Worm (Caenorhabditis elegans) whole organism, late embryonic: Measurements from ENCODE around the gene fbxb-104.
"Not testable (repeated sequence)": the region's sequence is repeated elsewhere in the genome, so short reads cannot be mapped to it uniquely, and the experiment has no call there.

Experiments
- F13H6.1 ChIP-seq: sonication (generic microtip); optimal IDR thresholded peaks from 2 replicates; lab custom pipeline; 2016; ENCODE audit warnings: missing genetic modification characterization, missing compliant biosample characterization
- T23F11.4 ChIP-seq: fragments of 200-800 bp; sonication (Bioruptor generic); optimal IDR thresholded peaks from 2 replicates; lab custom pipeline; 2018; ENCODE audit warnings: mild to moderate bottlenecking, missing genetic modification characterization, missing compliant biosample characterization
- ahr-1 ChIP-seq: sonication (generic microtip); optimal IDR thresholded peaks from 2 replicates; lab custom pipeline; 2016; ENCODE audit warnings: missing genetic modification characterization, missing compliant biosample characterization
- ceh-14 ChIP-seq: sonication (generic microtip); optimal IDR thresholded peaks from 2 replicates; lab custom pipeline; 2016; ENCODE audit warnings: missing genotype, missing genetic modification characterization, missing compliant biosample characterization
- ceh-2 ChIP-seq: sonication (generic microtip); optimal IDR thresholded peaks from 2 replicates; lab custom pipeline; 2016; ENCODE audit warnings: missing genotype, missing genetic modification characterization, missing compliant biosample characterization
- ceh-22 ChIP-seq: sonication (generic microtip); optimal IDR thresholded peaks from 2 replicates; lab custom pipeline; 2017; ENCODE audit warnings: missing biosample characterization, missing genetic modification characterization
- ceh-24 ChIP-seq: sonication (generic microtip); optimal IDR thresholded peaks from 2 replicates; lab custom pipeline; 2016; ENCODE audit warnings: mild to moderate bottlenecking, missing genetic modification characterization, missing compliant biosample characterization
- ceh-31 ChIP-seq: sonication (generic microtip); optimal IDR thresholded peaks from 2 replicates; lab custom pipeline; 2016; ENCODE audit warnings: missing genetic modification characterization, missing compliant biosample characterization
- ceh-34 ChIP-seq: sonication (generic microtip); optimal IDR thresholded peaks from 2 replicates; lab custom pipeline; 2016; ENCODE audit warnings: mild to moderate bottlenecking, missing genetic modification characterization, missing compliant biosample characterization
- ceh-45 ChIP-seq: fragments of 200-800 bp; sonication (Bioruptor generic); IDR thresholded peaks from 2 replicates; pipeline ENCODE4 v1.3.6; 2022; ENCODE audit warnings: missing genetic modification reagents, missing genetic modification characterization, missing compliant biosample characterization
- ceh-9 ChIP-seq: sonication (generic microtip); optimal IDR thresholded peaks from 2 replicates; lab custom pipeline; 2016; ENCODE audit warnings: mild to moderate bottlenecking, missing genetic modification characterization, inconsistent platforms, missing compliant biosample characterization
- dmd-4 ChIP-seq: sonication (generic microtip); optimal IDR thresholded peaks from 2 replicates; lab custom pipeline; 2016; ENCODE audit warnings: borderline replicate concordance, missing genetic modification characterization, missing compliant biosample characterization
- dve-1 ChIP-seq: sonication (generic microtip); optimal IDR thresholded peaks from 2 replicates; lab custom pipeline; 2017; ENCODE audit warnings: antibody characterized with exemption, mild to moderate bottlenecking, missing genetic modification characterization, missing compliant biosample characterization
- eyg-1 ChIP-seq: sonication (generic microtip); optimal IDR thresholded peaks from 2 replicates; lab custom pipeline; 2016; ENCODE audit warnings: missing genotype, missing genetic modification characterization, missing compliant biosample characterization
- fax-1 ChIP-seq: sonication (generic microtip); optimal IDR thresholded peaks from 2 replicates; lab custom pipeline; 2016; ENCODE audit warnings: missing genotype, missing genetic modification characterization, missing compliant biosample characterization
- fkh-10 ChIP-seq: fragments of 150-350 bp; optimal IDR thresholded peaks from 2 replicates; lab custom pipeline; 2014; ENCODE audit warnings: missing biosample characterization, missing genetic modification reagents, missing genetic modification characterization
- lim-6 ChIP-seq: sonication (generic microtip); optimal IDR thresholded peaks from 2 replicates; lab custom pipeline; 2016; ENCODE audit warnings: missing genetic modification characterization, missing compliant biosample characterization
- madf-2 ChIP-seq: sonication (generic microtip); optimal IDR thresholded peaks from 2 replicates; lab custom pipeline; 2017; ENCODE audit warnings: missing genetic modification characterization, missing compliant biosample characterization
- nfya-1 ChIP-seq: sonication (generic microtip); optimal IDR thresholded peaks from 2 replicates; lab custom pipeline; 2017; ENCODE audit warnings: missing genetic modification characterization, mild to moderate bottlenecking, missing compliant biosample characterization, antibody characterized with exemption, moderate library complexity
- nhr-11 ChIP-seq: fragments of 150-350 bp; optimal IDR thresholded peaks from 2 replicates; lab custom pipeline; 2014; ENCODE audit warnings: missing biosample characterization, missing genetic modification characterization
- nhr-232 ChIP-seq: sonication (generic microtip); optimal IDR thresholded peaks from 2 replicates; lab custom pipeline; 2016; ENCODE audit warnings: missing genetic modification characterization, missing compliant biosample characterization
- npax-4 ChIP-seq: sonication (generic microtip); optimal IDR thresholded peaks from 2 replicates; lab custom pipeline; 2016; ENCODE audit warnings: missing genetic modification characterization, missing compliant biosample characterization
- pag-3 ChIP-seq: sonication (generic microtip); optimal IDR thresholded peaks from 2 replicates; lab custom pipeline; 2016; ENCODE audit warnings: missing compliant biosample characterization, missing genetic modification characterization, borderline replicate concordance
- pat-9 ChIP-seq: fragments of 200-800 bp; sonication (Bioruptor generic); optimal IDR thresholded peaks from 2 replicates; lab custom pipeline; 2018; ENCODE audit warnings: mild to moderate bottlenecking, missing genetic modification characterization, moderate library complexity, missing compliant biosample characterization
- pax-1 ChIP-seq: fragments of 150-350 bp; optimal IDR thresholded peaks from 2 replicates; lab custom pipeline; 2014; ENCODE audit warnings: missing biosample characterization, missing genetic modification characterization
- pha-2 ChIP-seq: sonication (generic microtip); optimal IDR thresholded peaks from 2 replicates; lab custom pipeline; 2017; ENCODE audit warnings: mild to moderate bottlenecking, missing genetic modification characterization, missing compliant biosample characterization
- pha-4 ChIP-seq: fragments of 150-350 bp; optimal IDR thresholded peaks from 2 replicates; lab custom pipeline; 2018; ENCODE audit warnings: missing biosample characterization, missing genetic modification reagents, missing genetic modification characterization
- pqm-1 ChIP-seq: sonication (generic microtip); optimal IDR thresholded peaks from 2 replicates; lab custom pipeline; 2016; ENCODE audit warnings: missing genetic modification characterization, missing compliant biosample characterization
- ref-2 ChIP-seq: sonication (generic microtip); optimal IDR thresholded peaks from 2 replicates; lab custom pipeline; 2016; ENCODE audit warnings: missing genetic modification characterization, missing compliant biosample characterization
- rnt-1 ChIP-seq: sonication (generic microtip); optimal IDR thresholded peaks from 2 replicates; lab custom pipeline; 2016; ENCODE audit warnings: missing genetic modification characterization, missing compliant biosample characterization
- tbx-2 ChIP-seq: sonication (generic microtip); optimal IDR thresholded peaks from 2 replicates; lab custom pipeline; 2016; ENCODE audit warnings: missing genetic modification characterization, missing compliant biosample characterization
- unc-42 ChIP-seq: sonication (generic microtip); optimal IDR thresholded peaks from 2 replicates; lab custom pipeline; 2016; ENCODE audit warnings: missing genotype, missing genetic modification characterization, missing compliant biosample characterization
- unc-86 ChIP-seq: sonication (generic microtip); optimal IDR thresholded peaks from 2 replicates; lab custom pipeline; 2016; ENCODE audit warnings: missing genetic modification characterization, missing compliant biosample characterization

The fbxb-104 gene

DNA sequence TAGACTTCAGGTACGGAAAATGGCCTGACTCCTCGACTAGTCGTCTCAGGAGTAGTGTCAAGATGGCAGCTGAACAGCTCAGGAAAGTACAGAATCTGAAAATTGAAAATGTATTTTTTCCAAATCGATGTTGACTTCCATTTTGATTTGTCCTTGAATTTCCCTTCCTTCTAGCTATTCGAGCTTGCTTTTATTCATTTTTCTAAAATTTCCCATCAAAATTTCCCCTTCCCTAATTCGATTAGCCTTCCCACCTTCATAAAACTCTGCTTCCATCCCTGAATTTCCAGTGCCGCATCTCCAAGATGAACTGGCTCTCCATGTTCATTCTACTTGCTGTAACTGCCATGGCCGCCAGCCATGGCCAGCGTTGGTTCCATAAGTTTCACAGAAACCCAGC, 4.3 kb downstream of the fbxb-104 start, which contains the start of gene Y49F6B.6:
Gene Y49F6B.6 (plus strand): TSS at position 301 of the 400 bp plus-strand sequence.
- TF ChIP-seq lim-6 (no peak), madf-2 (tag; lab: Kevin White, UChicago) (no peak), ceh-31 (no peak), unc-42 (no peak), ceh-14 (tag; lab: Kevin White, UChicago) (no peak), nhr-232 (tag; lab: Kevin White, UChicago) (no peak), dve-1 (tag; lab: Kevin White, UChicago) (no peak), unc-86 (tag; lab: Kevin White, UChicago) (no peak), pat-9 (tag; lab: Kevin White, UChicago) (no peak), ceh-34 (tag; lab: Kevin White, UChicago) (no peak), eyg-1 (tag; lab: Kevin White, UChicago) (no peak), pha-2 (tag; lab: Kevin White, UChicago) (no peak), ahr-1 (no peak)
- TF ChIP-seq, all 69 proteins: peak for 0

- TF ChIP-seq ceh-24 (tag; lab: Kevin White, UChicago) (no peak), pqm-1 (tag; lab: Kevin White, UChicago) (no peak), nfya-1 (tag; lab: Kevin White, UChicago) (no peak), ceh-9 (tag; lab: Kevin White, UChicago) (no peak), pag-3 (no peak)
These were observed 4.8 kb downstream of the fbxb-104 start, which contains the start of gene Y49F6B.12 for ce11 chrII:3472316-3472715. Gene Y49F6B.12 (minus strand): TSS chrII:3472416.

DNA sequence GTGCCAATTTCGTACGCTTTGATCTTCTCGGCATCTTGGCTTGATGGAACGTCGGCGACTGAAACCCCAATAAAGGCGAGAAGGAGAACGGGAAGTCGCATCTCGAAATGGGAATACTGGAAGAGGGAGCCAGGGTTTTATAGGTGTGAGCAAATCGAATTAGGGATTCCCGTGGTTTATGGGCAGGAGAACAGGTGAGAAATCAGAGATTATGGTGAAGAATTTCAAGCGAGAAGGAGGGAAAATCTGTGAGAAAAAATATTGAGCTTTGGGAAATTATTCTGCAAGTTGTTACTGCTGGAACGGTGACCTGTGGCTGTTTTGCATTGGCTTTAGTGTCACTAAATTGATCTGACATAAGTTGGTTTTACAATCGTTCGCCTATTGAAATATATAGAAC, 5.5 kb downstream of the fbxb-104 start, which contains the start of gene Y49F6B.13:
Gene Y49F6B.13 (minus strand): TSS at position 101 of the 400 bp plus-strand sequence.
- TF ChIP-seq dmd-4 (tag; lab: Kevin White, UChicago) (no peak), pax-1 (tag; lab: Kevin White, UChicago) (no peak), ceh-22 (tag; lab: Kevin White, UChicago) (no peak), pha-4 (tag; lab: Kevin White, UChicago) (no peak), ceh-45 (no peak), ceh-2 (tag; lab: Kevin White, UChicago) (no peak), tbx-2 (no peak), F13H6.1 (tag; lab: Kevin White, UChicago) (no peak), nhr-232 (tag; lab: Kevin White, UChicago) (no peak), npax-4 (no peak), rnt-1 (no peak), nhr-11 (tag; lab: Kevin White, UChicago) (no peak), pat-9 (tag; lab: Kevin White, UChicago) (no peak)
- TF ChIP-seq, all 69 proteins: peak for 0

DNA sequence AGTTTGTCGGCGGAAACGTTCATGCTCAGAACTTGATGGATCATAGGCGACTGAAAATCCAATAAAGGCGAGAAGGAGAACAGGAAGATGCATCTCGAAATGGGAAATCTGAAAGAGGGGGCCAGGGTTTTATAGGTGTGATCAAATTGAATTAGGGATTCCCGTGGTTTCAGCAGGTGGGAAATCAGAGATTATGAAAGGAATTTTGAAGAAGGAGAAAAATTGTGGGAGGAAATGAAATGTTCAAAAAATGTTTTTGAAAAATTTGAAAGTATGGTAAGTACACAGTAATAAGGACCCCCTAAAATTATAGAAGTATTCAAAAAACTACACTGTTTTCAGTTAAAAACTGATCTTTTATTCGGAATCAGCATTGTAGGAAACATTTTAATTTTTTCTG, 6.5 kb downstream of the fbxb-104 start, which contains the start of gene Y49F6B.20:
Gene Y49F6B.20 (minus strand): TSS at position 101 of the 400 bp plus-strand sequence.
- no peak for TF ChIP-seq dmd-4 (tag; lab: Kevin White, UChicago)
- TF ChIP-seq tbx-2 = no peak
- no peak for TF ChIP-seq ceh-9 (tag; lab: Kevin White, UChicago)
- TF ChIP-seq ref-2 (tag; lab: Kevin White, UChicago) = no peak
- no peak for TF ChIP-seq ceh-2 (tag; lab: Kevin White, UChicago)
- TF ChIP-seq ceh-14 (tag; lab: Kevin White, UChicago) = no peak
- TF ChIP-seq fax-1 = no peak
- TF ChIP-seq npax-4 = no peak
- no peak for TF ChIP-seq rnt-1

DNA sequence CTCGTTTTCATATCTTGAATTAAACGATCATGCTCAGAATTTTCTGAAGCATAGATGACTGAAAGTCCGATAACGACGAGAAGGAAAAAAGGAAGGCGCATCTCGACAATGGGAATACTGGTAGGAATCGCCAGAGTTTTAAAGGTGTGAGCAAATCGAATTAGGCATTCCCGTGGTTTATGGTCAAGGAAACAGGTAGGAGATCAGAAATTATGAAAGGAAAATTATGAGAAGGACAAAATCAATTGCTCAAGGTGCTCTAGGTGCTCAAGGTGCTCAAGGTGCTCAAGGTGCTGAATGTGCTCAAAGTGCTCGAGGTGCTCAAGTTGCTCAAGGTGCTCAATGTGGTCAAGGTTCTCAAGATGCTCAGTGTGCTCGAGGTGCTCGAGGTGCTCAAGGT, 12.5 kb downstream of the fbxb-104 start, which contains the start of gene C16C8.10:
Gene C16C8.10 (minus strand): TSS at position 101 of the 400 bp plus-strand sequence.
- not testable (repeated sequence) for TF ChIP-seq ceh-9 (tag; lab: Kevin White, UChicago); unc-42; fkh-10 (GFP tag; lab: Kevin White, UChicago)
- TF ChIP-seq, all 69 proteins: peak for 0; not testable (repeated sequence) for 69

DNA sequence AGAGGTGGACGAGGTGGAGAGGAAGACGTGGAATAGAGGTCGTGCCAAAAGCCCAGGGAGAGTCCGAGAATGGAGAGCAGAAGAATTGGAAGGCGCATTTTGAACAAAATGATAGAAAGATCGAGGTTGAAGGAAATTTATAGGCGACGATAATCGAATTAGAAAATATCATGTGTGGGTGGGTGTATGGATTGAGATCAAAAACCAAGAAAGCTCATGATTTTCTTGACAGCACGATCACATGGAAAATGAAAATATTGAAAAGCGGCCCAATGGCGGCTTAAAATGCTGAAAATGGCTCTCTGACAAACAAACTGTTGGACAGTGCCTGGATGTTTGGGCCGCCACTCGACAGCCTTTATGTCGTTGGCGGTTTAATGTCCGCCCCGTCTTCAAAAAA, 14.0 kb downstream of the fbxb-104 start, which contains the start of gene C16C8.9:
Gene C16C8.9 (minus strand): TSS at position 101 of the 400 bp plus-strand sequence.
- TF ChIP-seq T23F11.4 (GFP tag; lab: Kevin White, UChicago) (no peak), madf-2 (tag; lab: Kevin White, UChicago) (no peak)
